Worm (Caenorhabditis elegans) whole organism, L2 larva: Measurements from ENCODE around the gene F54D11.4.

Source experiments
- F13H6.1 ChIP-seq: sonication (generic microtip); optimal IDR thresholded peaks from 2 replicates; lab custom pipeline; 2016; ENCODE audit warnings: missing genetic modification characterization, missing compliant biosample characterization
- R02D3.7 ChIP-seq: fragments of 150-350 bp; optimal IDR thresholded peaks from 2 replicates; lab custom pipeline; 2014; ENCODE audit warnings: missing biosample characterization, missing genetic modification characterization
- Y55F3AM.14 ChIP-seq: fragments of 200-800 bp; sonication (Bioruptor generic); optimal IDR thresholded peaks from 2 replicates; lab custom pipeline; 2018; ENCODE audit warnings: mild to moderate bottlenecking, missing genetic modification characterization, missing compliant biosample characterization
- ZK546.5 ChIP-seq: sonication (generic microtip); optimal IDR thresholded peaks from 2 replicates; lab custom pipeline; 2017; ENCODE audit warnings: missing biosample characterization, missing genetic modification characterization
- alr-1 ChIP-seq: fragments of 150-350 bp; optimal IDR thresholded peaks from 2 replicates; lab custom pipeline; 2014; ENCODE audit warnings: missing biosample characterization, missing genetic modification characterization
- aly-2 ChIP-seq: fragments of 150-350 bp; optimal IDR thresholded peaks from 2 replicates; lab custom pipeline; 2014; ENCODE audit warnings: missing biosample characterization, missing genetic modification characterization
- ama-1 ChIP-seq: fragments of 150-350 bp; optimal IDR thresholded peaks from 2 replicates; lab custom pipeline; 2018; ENCODE audit warnings: inconsistent platforms
- blmp-1 ChIP-seq: sonication (generic microtip); optimal IDR thresholded peaks from 2 replicates; lab custom pipeline; 2017; ENCODE audit warnings: missing genetic modification characterization, mild to moderate bottlenecking, missing compliant biosample characterization, antibody characterized with exemption, moderate library complexity; ENCODE audit not compliant: insufficient read depth
- ceh-16 ChIP-seq: fragments of 150-350 bp; optimal IDR thresholded peaks from 2 replicates; lab custom pipeline; 2014; ENCODE audit warnings: missing biosample characterization, missing genetic modification characterization
- ceh-82 ChIP-seq: fragments of 150-350 bp; optimal IDR thresholded peaks from 2 replicates; lab custom pipeline; 2014; ENCODE audit warnings: missing biosample characterization, missing genetic modification characterization
- crh-2 ChIP-seq: sonication (generic microtip); optimal IDR thresholded peaks from 2 replicates; lab custom pipeline; 2017; ENCODE audit warnings: missing biosample characterization, missing genetic modification characterization
- dmd-4 ChIP-seq: sonication (generic microtip); optimal IDR thresholded peaks from 2 replicates; lab custom pipeline; 2017; ENCODE audit warnings: missing biosample characterization, missing genetic modification characterization
- egl-27 ChIP-seq: sonication (generic microtip); optimal IDR thresholded peaks from 3 replicates; lab custom pipeline; 2017; ENCODE audit warnings: missing biosample characterization, missing genetic modification reagents, missing genetic modification characterization
- elt-1 ChIP-seq: fragments of 150-350 bp; optimal IDR thresholded peaks from 2 replicates; lab custom pipeline; 2014; ENCODE audit warnings: missing biosample characterization, missing genetic modification characterization
- elt-3 ChIP-seq: sonication (generic microtip); optimal IDR thresholded peaks from 2 replicates; lab custom pipeline; 2017; ENCODE audit warnings: missing biosample characterization, missing genetic modification characterization
- gmeb-1 ChIP-seq: fragments of 150-350 bp; optimal IDR thresholded peaks from 2 replicates; lab custom pipeline; 2014; ENCODE audit warnings: missing biosample characterization, missing genetic modification characterization
- lin-13 ChIP-seq: fragments of 150-350 bp; optimal IDR thresholded peaks from 2 replicates; lab custom pipeline; 2014; ENCODE audit warnings: missing biosample characterization, missing genetic modification reagents, missing genetic modification characterization
- lin-39 ChIP-seq: fragments of 150-350 bp; optimal IDR thresholded peaks from 2 replicates; lab custom pipeline; 2014; ENCODE audit warnings: missing biosample characterization, missing genetic modification reagents, missing genetic modification characterization
- lsy-2 ChIP-seq, 2 experiments: fragments of 150-350 bp in 1 of 2; sonication (generic microtip) in 1 of 2; optimal IDR thresholded peaks; 2 replicates each; lab custom pipeline; 2014 to 2017; ENCODE audit warnings: missing biosample characterization in 2 of 2, missing genetic modification characterization in 2 of 2
- mab-5 ChIP-seq: fragments of 150-350 bp; optimal IDR thresholded peaks from 2 replicates; lab custom pipeline; 2014; ENCODE audit warnings: missing biosample characterization, missing genetic modification characterization
- mbf-1 ChIP-seq: sonication (generic microtip); optimal IDR thresholded peaks from 2 replicates; lab custom pipeline; 2017; ENCODE audit warnings: missing biosample characterization, missing genetic modification characterization
- mdl-1 ChIP-seq, 2 experiments: fragments of 150-350 bp in 1 of 2; sonication (generic microtip) in 1 of 2; optimal IDR thresholded peaks; 2 replicates each; lab custom pipeline; 2017; ENCODE audit warnings: missing biosample characterization in 2 of 2, missing genetic modification characterization in 2 of 2
- nhr-11 ChIP-seq: fragments of 150-350 bp; optimal IDR thresholded peaks from 2 replicates; lab custom pipeline; 2014; ENCODE audit warnings: missing biosample characterization, missing genetic modification characterization
- nhr-12 ChIP-seq: fragments of 150-350 bp; optimal IDR thresholded peaks from 2 replicates; lab custom pipeline; 2014; ENCODE audit warnings: missing biosample characterization, missing genetic modification characterization
- nhr-129 ChIP-seq: fragments of 150-350 bp; optimal IDR thresholded peaks from 2 replicates; lab custom pipeline; 2014; ENCODE audit warnings: missing biosample characterization, missing genetic modification characterization
- nhr-21 ChIP-seq: fragments of 150-350 bp; optimal IDR thresholded peaks from 2 replicates; lab custom pipeline; 2014; ENCODE audit warnings: missing biosample characterization, missing genetic modification characterization
- nhr-237 ChIP-seq: fragments of 150-350 bp; optimal IDR thresholded peaks from 2 replicates; lab custom pipeline; 2014; ENCODE audit warnings: missing biosample characterization, missing genetic modification characterization
- nhr-25 ChIP-seq: fragments of 150-350 bp; sonication (generic microtip); optimal IDR thresholded peaks from 3 replicates; lab custom pipeline; 2014; ENCODE audit warnings: missing biosample characterization, missing genetic modification characterization
- nhr-6 ChIP-seq: fragments of 150-350 bp; optimal IDR thresholded peaks from 2 replicates; lab custom pipeline; 2014; ENCODE audit warnings: missing biosample characterization, missing genetic modification characterization
- nhr-77 ChIP-seq: fragments of 150-350 bp; optimal IDR thresholded peaks from 2 replicates; lab custom pipeline; 2014; ENCODE audit warnings: missing biosample characterization, missing genetic modification characterization
- peb-1 ChIP-seq: fragments of 150-350 bp; optimal IDR thresholded peaks from 2 replicates; lab custom pipeline; 2014; ENCODE audit warnings: missing biosample characterization, missing genetic modification characterization
- sem-4 ChIP-seq: fragments of 150-350 bp; optimal IDR thresholded peaks from 2 replicates; lab custom pipeline; 2014; ENCODE audit warnings: missing biosample characterization, missing genetic modification reagents, missing genetic modification characterization
- skn-1 ChIP-seq: sonication (generic microtip); optimal IDR thresholded peaks from 2 replicates; lab custom pipeline; 2017; ENCODE audit warnings: missing biosample characterization, missing genetic modification characterization
- sma-3 ChIP-seq: sonication (generic microtip); optimal IDR thresholded peaks from 2 replicates; lab custom pipeline; 2016; ENCODE audit warnings: missing genetic modification reagents, missing genetic modification characterization, missing compliant biosample characterization
- sma-9 ChIP-seq, 2 experiments: fragments of 150-350 bp in 1 of 2; sonication (generic microtip) in 1 of 2; optimal IDR thresholded peaks; 2 replicates each; lab custom pipeline; 2014 to 2016; ENCODE audit warnings: missing genetic modification characterization in 2 of 2, mild to moderate bottlenecking in 1 of 2, missing biosample characterization in 1 of 2, missing compliant biosample characterization in 1 of 2, missing genetic modification reagents in 1 of 2, moderate library complexity in 1 of 2
- snpc-4 ChIP-seq: fragments of 150-350 bp; optimal IDR thresholded peaks from 2 replicates; lab custom pipeline; 2014; ENCODE audit warnings: missing biosample characterization, missing genetic modification characterization
- unc-39 ChIP-seq: fragments of 150-350 bp; optimal IDR thresholded peaks from 2 replicates; lab custom pipeline; 2014; ENCODE audit warnings: missing biosample characterization, missing genetic modification characterization
- unc-55 ChIP-seq: fragments of 150-350 bp; sonication (generic microtip); optimal IDR thresholded peaks from 3 replicates; lab custom pipeline; 2014; ENCODE audit warnings: missing biosample characterization, missing genetic modification reagents, missing genetic modification characterization
- unc-62 ChIP-seq: fragments of 150-350 bp; optimal IDR thresholded peaks from 2 replicates; lab custom pipeline; 2014; ENCODE audit warnings: missing biosample characterization, missing genetic modification reagents, missing genetic modification characterization
- zag-1 ChIP-seq: fragments of 150-350 bp; optimal IDR thresholded peaks from 2 replicates; lab custom pipeline; 2014; ENCODE audit warnings: missing biosample characterization, missing genetic modification characterization
- ztf-1 ChIP-seq: fragments of 200-800 bp; sonication (Bioruptor generic); conservative IDR thresholded peaks from 2 replicates; pipeline ENCODE4 v1.3.6; 2022; ENCODE audit warnings: missing genetic modification characterization, missing compliant biosample characterization
- ztf-11 ChIP-seq: sonication (generic microtip); optimal IDR thresholded peaks from 2 replicates; lab custom pipeline; 2017; ENCODE audit warnings: missing biosample characterization, missing genetic modification characterization

Gene F54D11.4

DNA sequence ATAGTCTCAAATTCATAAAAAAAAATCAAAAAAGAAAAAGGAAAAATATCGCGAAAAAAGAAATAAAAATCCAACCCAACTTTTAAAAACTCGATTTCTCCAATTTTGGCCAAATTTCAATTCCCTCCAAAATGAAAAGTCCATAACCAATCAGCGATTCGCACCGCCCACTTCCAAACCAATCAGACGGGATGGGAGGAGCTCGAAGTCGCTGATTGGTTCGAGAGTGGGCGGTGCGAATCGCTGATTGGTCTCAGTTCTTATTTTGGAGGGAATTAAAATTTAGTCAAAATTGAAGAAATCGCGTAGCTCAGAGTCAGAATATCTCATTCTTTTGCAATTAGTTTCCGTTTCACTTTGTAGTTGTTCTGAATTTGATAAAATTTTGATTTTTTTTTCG, 7.6 kb downstream of the F54D11.4 start:
- TF ChIP-seq aly-2: no peak
- TF ChIP-seq unc-39 (tag; lab: Kevin White, UChicago): no peak
- no peak for TF ChIP-seq ceh-16 (tag; lab: Kevin White, UChicago)
- TF ChIP-seq mab-5 (tag; lab: Kevin White, UChicago): no peak
- TF ChIP-seq elt-1 (tag; lab: Kevin White, UChicago): no peak
- no peak for TF ChIP-seq nhr-77
- TF ChIP-seq alr-1 (tag; lab: Kevin White, UChicago): no peak
- TF ChIP-seq nhr-6 (tag; lab: Kevin White, UChicago): no peak
- TF ChIP-seq ztf-11: no peak
- TF ChIP-seq sma-3: no peak
- TF ChIP-seq mbf-1 (tag; lab: Kevin White, UChicago): no peak
- no peak for TF ChIP-seq peb-1 (tag; lab: Kevin White, UChicago)
- TF ChIP-seq skn-1 (tag; lab: Kevin White, UChicago): no peak
- TF ChIP-seq R02D3.7 (tag; lab: Kevin White, UChicago): no peak
- no peak for TF ChIP-seq ama-1 (lab: Kevin White, UChicago)

DNA sequence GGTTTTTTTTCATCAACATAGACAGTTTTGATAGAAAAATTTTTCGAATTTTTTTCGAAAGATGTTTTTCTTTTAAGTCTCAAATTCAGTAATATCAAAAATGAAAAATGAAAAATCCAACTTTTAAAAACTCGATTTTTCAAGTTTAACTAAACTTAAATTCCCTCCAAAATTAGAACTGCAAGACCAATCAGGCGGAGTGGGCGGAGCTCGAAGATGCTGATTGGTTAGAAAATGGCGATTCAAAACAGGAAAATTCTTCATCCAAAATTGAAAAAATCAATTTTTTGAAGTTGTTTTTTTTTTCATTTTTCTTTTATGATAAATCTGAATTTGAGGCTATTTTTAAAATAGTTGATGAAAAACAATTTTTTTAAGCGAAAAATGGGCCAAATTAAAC, 8.8 kb downstream of the F54D11.4 start:
- TF ChIP-seq gmeb-1 (tag; lab: Kevin White, UChicago): no peak
- TF ChIP-seq ZK546.5 (tag; lab: Kevin White, UChicago): no peak
- TF ChIP-seq R02D3.7 (tag; lab: Kevin White, UChicago): no peak
- no peak for TF ChIP-seq lin-39 (tag; lab: Kevin White, UChicago)
- no peak for TF ChIP-seq unc-62 (GFP tag; lab: Kevin White, UChicago)
- no peak for TF ChIP-seq ceh-82 (tag; lab: Kevin White, UChicago)
- no peak for TF ChIP-seq ztf-1 (GFP tag; lab: Robert Waterston, UW)
- TF ChIP-seq egl-27 (tag; lab: Kevin White, UChicago): no peak
- no peak for TF ChIP-seq lin-13 (GFP tag; lab: Kevin White, UChicago)
- TF ChIP-seq mab-5 (tag; lab: Kevin White, UChicago): no peak
- no peak for TF ChIP-seq lsy-2 (tag; optimal IDR thresholded peaks at IDR 0.05; lab: Kevin White, UChicago)

ce11 chrV:4626344-4626743, 10.4 kb downstream of the F54D11.4 start:
- TF ChIP-seq sem-4 (tag; lab: Kevin White, UChicago) (no peak), nhr-25 (no peak), ztf-11 (no peak), alr-1 (tag; lab: Kevin White, UChicago) (no peak), unc-39 (tag; lab: Kevin White, UChicago) (no peak), unc-62 (GFP tag; lab: Kevin White, UChicago) (no peak), blmp-1 (tag; lab: Kevin White, UChicago) (no peak)

ce11 chrV:4628517-4628930, 12.6 kb downstream of the F54D11.4 start, which contains the start of gene pmt-2:
Gene pmt-2 (plus strand): TSS chrV:4628580.
- TF ChIP-seq elt-1 (tag; lab: Kevin White, UChicago) (peak; percentile 70), mdl-1 (tag; optimal IDR thresholded peaks at IDR 0.05; lab: Kevin White, UChicago) (no peak), nhr-6 (tag; lab: Kevin White, UChicago) (no peak), nhr-25 (peak; percentile 59), mbf-1 (tag; lab: Kevin White, UChicago) (no peak), ama-1 (lab: Kevin White, UChicago) (no peak), R02D3.7 (tag; lab: Kevin White, UChicago) (no peak), nhr-12 (tag; lab: Kevin White, UChicago) (no peak), gmeb-1 (tag; lab: Kevin White, UChicago) (no peak), mab-5 (tag; lab: Kevin White, UChicago) (no peak), nhr-11 (no peak), peb-1 (tag; lab: Kevin White, UChicago) (no peak), skn-1 (tag; lab: Kevin White, UChicago) (no peak), ztf-11 (no peak), sma-9 (GFP tag; optimal IDR thresholded peaks at IDR 0.05; lab: Kevin White, UChicago) (no peak), sma-9 (tag; optimal IDR thresholded peaks at IDR 0.05; lab: Kevin White, UChicago) (no peak), lin-13 (GFP tag; lab: Kevin White, UChicago) (no peak), ztf-1 (GFP tag; lab: Robert Waterston, UW) (no peak), alr-1 (tag; lab: Kevin White, UChicago) (no peak), elt-3 (tag; lab: Kevin White, UChicago) (no peak), F13H6.1 (no peak), egl-27 (tag; lab: Kevin White, UChicago) (peak; percentile 45), ceh-16 (tag; lab: Kevin White, UChicago) (peak; percentile 92), dmd-4 (tag; lab: Kevin White, UChicago) (no peak), sem-4 (tag; lab: Kevin White, UChicago) (no peak), nhr-77 (no peak), lin-39 (tag; lab: Kevin White, UChicago) (no peak), nhr-21 (tag; lab: Kevin White, UChicago) (peak; percentile 28), nhr-237 (tag; lab: Kevin White, UChicago) (no peak), blmp-1 (tag; lab: Kevin White, UChicago) (peak; percentile 78), snpc-4 (tag; lab: Kevin White, UChicago) (no peak), sma-3 (peak; percentile 64), Y55F3AM.14 (no peak), crh-2 (tag; lab: Kevin White, UChicago) (peak; percentile 44), unc-62 (GFP tag; lab: Kevin White, UChicago) (no peak), unc-55 (GFP tag; lab: Kevin White, UChicago) (no peak), unc-39 (tag; lab: Kevin White, UChicago) (no peak), lsy-2 (tag; optimal IDR thresholded peaks at IDR 0.05; lab: Kevin White, UChicago) (no peak), zag-1 (tag; lab: Kevin White, UChicago) (no peak), aly-2 (no peak), nhr-129 (tag; lab: Kevin White, UChicago) (peak; percentile 18), ceh-82 (tag; lab: Kevin White, UChicago) (no peak)
